Fruit fly (Drosophila melanogaster) whole organism, embryonic: ENCODE measurements around the gene CG11089.
A peak's percentile ranks its signal among the peaks of the same experiment; 100 is the strongest.

Experiments used
- Awh ChIP-seq: fragments of 200-800 bp; sonication (Bioruptor generic); IDR thresholded peaks from 2 replicates; pipeline ENCODE4, ENCODE4 v1.3.6; 2022; ENCODE audit warnings: missing biosample characterization, missing genetic modification characterization
- Bdp1 ChIP-seq: fragments of 200-800 bp; sonication (Bioruptor generic); optimal IDR thresholded peaks from 3 replicates; lab custom pipeline; 2016; ENCODE audit warnings: missing biosample characterization, missing genetic modification characterization
- CG12155 ChIP-seq: fragments of 200-800 bp; sonication (Bioruptor generic); optimal IDR thresholded peaks from 3 replicates; lab custom pipeline; 2016; ENCODE audit warnings: missing biosample characterization, missing genetic modification characterization
- CG12219 ChIP-seq: fragments of 200-800 bp; sonication (Bioruptor generic); optimal IDR thresholded peaks from 3 replicates; lab custom pipeline; 2018; ENCODE audit warnings: missing biosample characterization, mild to moderate bottlenecking, missing genetic modification characterization
- CG14014 ChIP-seq: fragments of 200-800 bp; sonication (Bioruptor generic); IDR thresholded peaks from 2 replicates; pipeline ENCODE4 v1.3.6; 2022; ENCODE audit warnings: missing biosample characterization, missing genetic modification characterization
- CG17186 ChIP-seq: fragments of 200-800 bp; sonication (Bioruptor generic); optimal IDR thresholded peaks from 3 replicates; lab custom pipeline; 2017; ENCODE audit warnings: missing biosample characterization, missing genetic modification reagents, missing genetic modification characterization
- CG17912 ChIP-seq: fragments of 200-800 bp; sonication (Bioruptor generic); optimal IDR thresholded peaks from 2 replicates; lab custom pipeline; 2018; ENCODE audit warnings: missing biosample characterization, mild to moderate bottlenecking, missing genetic modification characterization
- CG1792 ChIP-seq: fragments of 200-800 bp; sonication (Bioruptor generic); optimal IDR thresholded peaks from 2 replicates; lab custom pipeline; 2016; ENCODE audit warnings: missing biosample characterization, missing genetic modification characterization
- CG31441 ChIP-seq: fragments of 200-800 bp; sonication (Bioruptor generic); IDR thresholded peaks from 2 replicates; pipeline ENCODE4 v1.3.6; 2022; ENCODE audit warnings: missing biosample characterization, missing genetic modification characterization
- CG33557 ChIP-seq: fragments of 200-800 bp; sonication (Bioruptor generic); optimal IDR thresholded peaks from 2 replicates; lab custom pipeline; 2019; ENCODE audit warnings: missing biosample characterization, mild to moderate bottlenecking, missing genetic modification characterization, moderate library complexity
- CG4360 ChIP-seq: fragments of 200-800 bp; sonication (Bioruptor generic); IDR thresholded peaks from 2 replicates; pipeline ENCODE4 v1.3.6; 2022; ENCODE audit warnings: missing biosample characterization, missing genetic modification characterization
- CG4404 ChIP-seq: fragments of 200-800 bp; sonication (Bioruptor generic); IDR thresholded peaks from 2 replicates; pipeline ENCODE4 v1.3.6; 2022; ENCODE audit warnings: missing biosample characterization, missing genetic modification characterization
- CG4854 ChIP-seq: fragments of 200-800 bp; sonication (Bioruptor generic); optimal IDR thresholded peaks from 2 replicates; lab custom pipeline; 2016; ENCODE audit warnings: missing biosample characterization, missing genetic modification characterization, inconsistent platforms
- CG6654 ChIP-seq: fragments of 200-800 bp; sonication (Bioruptor generic); optimal IDR thresholded peaks from 2 replicates; lab custom pipeline; 2017; ENCODE audit warnings: missing biosample characterization, mild to moderate bottlenecking, missing genetic modification characterization
- CG7357 ChIP-seq: fragments of 200-800 bp; sonication (Bioruptor generic); IDR thresholded peaks from 3 replicates; pipeline ENCODE4 v1.3.6; 2022; ENCODE audit warnings: missing biosample characterization, missing genetic modification characterization
- CG7372 ChIP-seq: fragments of 200-800 bp; sonication (Bioruptor generic); IDR thresholded peaks from 2 replicates; pipeline ENCODE4 v1.3.6; 2022; ENCODE audit warnings: missing biosample characterization, missing genetic modification characterization
- CG7786 ChIP-seq: fragments of 200-800 bp; sonication (Bioruptor generic); optimal IDR thresholded peaks from 2 replicates; lab custom pipeline; 2016; ENCODE audit warnings: missing biosample characterization, missing genetic modification characterization
- CG7987 ChIP-seq: fragments of 200-800 bp; sonication (Bioruptor generic); optimal IDR thresholded peaks from 2 replicates; lab custom pipeline; 2018; ENCODE audit warnings: missing biosample characterization, mild to moderate bottlenecking, missing genetic modification characterization, moderate library complexity
- CG8089 ChIP-seq: fragments of 200-800 bp; sonication (Bioruptor generic); optimal IDR thresholded peaks from 3 replicates; lab custom pipeline; 2016; ENCODE audit warnings: missing biosample characterization, missing genetic modification characterization
- CG8290 ChIP-seq, 3 experiments: fragments of 200-800 bp; sonication (Bioruptor generic); optimal IDR thresholded peaks; 2 replicates each; lab custom pipeline; 2016 to 2019; ENCODE audit warnings: missing biosample characterization in 3 of 3, missing genetic modification characterization in 3 of 3, mild to moderate bottlenecking in 2 of 3, moderate library complexity in 1 of 3
- CG9609 ChIP-seq: fragments of 200-800 bp; sonication (Bioruptor generic); optimal IDR thresholded peaks from 3 replicates; lab custom pipeline; 2016; ENCODE audit warnings: missing biosample characterization, missing genetic modification characterization
- CG9932 ChIP-seq: fragments of 200-800 bp; sonication (Bioruptor generic); IDR thresholded peaks from 2 replicates; pipeline ENCODE4 v1.3.6; 2022; ENCODE audit warnings: missing biosample characterization, missing genetic modification characterization
- Dad ChIP-seq: fragments of 200-800 bp; sonication (Bioruptor generic); optimal IDR thresholded peaks from 3 replicates; lab custom pipeline; 2016; ENCODE audit warnings: missing biosample characterization, missing genetic modification characterization
- Doc2 ChIP-seq: fragments of 200-800 bp; sonication (Bioruptor generic); IDR thresholded peaks from 2 replicates; pipeline ENCODE4 v1.3.6; 2022; ENCODE audit warnings: missing biosample characterization, missing genetic modification characterization
- E2f2 ChIP-seq: fragments of 200-800 bp; sonication (Bioruptor generic); IDR thresholded peaks from 2 replicates; pipeline ENCODE4 v1.3.6; 2022; ENCODE audit warnings: missing biosample characterization, missing genetic modification characterization
- HHEX ChIP-seq: fragments of 200-800 bp; sonication (Bioruptor generic); optimal IDR thresholded peaks from 3 replicates; lab custom pipeline; 2017; ENCODE audit warnings: missing biosample characterization, mild to moderate bottlenecking, missing genetic modification characterization, missing genetic modification reagents
- HLH3B ChIP-seq: fragments of 200-800 bp; sonication (Bioruptor generic); IDR thresholded peaks from 2 replicates; pipeline ENCODE4 v1.3.6; 2022; ENCODE audit warnings: missing biosample characterization, missing genetic modification characterization
- Hmx ChIP-seq: fragments of 200-800 bp; sonication (Bioruptor generic); optimal IDR thresholded peaks from 2 replicates; lab custom pipeline; 2016; ENCODE audit warnings: missing biosample characterization, missing genetic modification characterization
- MESR4 ChIP-seq: fragments of 200-800 bp; sonication (Bioruptor generic); optimal IDR thresholded peaks from 2 replicates; lab custom pipeline; 2018; ENCODE audit warnings: missing biosample characterization, mild to moderate bottlenecking, missing genetic modification characterization, moderate library complexity
- NK7.1 ChIP-seq: fragments of 200-800 bp; sonication (Bioruptor generic); optimal IDR thresholded peaks from 3 replicates; lab custom pipeline; 2016; ENCODE audit warnings: missing biosample characterization, missing genetic modification characterization
- Nf-YB ChIP-seq: fragments of 200-800 bp; sonication (Bioruptor generic); optimal IDR thresholded peaks from 3 replicates; lab custom pipeline; 2019; ENCODE audit warnings: missing biosample characterization, mild to moderate bottlenecking, missing genetic modification characterization, moderate library complexity
- Rx ChIP-seq: fragments of 200-800 bp; sonication (Bioruptor generic); IDR thresholded peaks from 2 replicates; pipeline ENCODE4 v1.3.6; 2022; ENCODE audit warnings: missing biosample characterization, missing genetic modification characterization
- Sin3A ChIP-seq: fragments of >200 bp; optimal IDR thresholded peaks from 2 replicates; lab custom pipeline; 2018
- Ssrp ChIP-seq: fragments of 200-800 bp; sonication (Bioruptor generic); optimal IDR thresholded peaks from 2 replicates; lab custom pipeline; 2018; ENCODE audit warnings: missing biosample characterization, mild to moderate bottlenecking, missing genetic modification characterization, moderate library complexity
- Stat92E ChIP-seq, 3 experiments: fragments of >200 bp in 2 of 3; fragments of 200-800 bp in 1 of 3; sonication (Bioruptor generic) in 1 of 3; optimal IDR thresholded peaks; 2 replicates each; lab custom pipeline; 2017 to 2019; ENCODE audit warnings: missing biosample characterization in 3 of 3, missing genetic modification characterization in 3 of 3, mild to moderate bottlenecking in 1 of 3, moderate library complexity in 1 of 3
- ato ChIP-seq: fragments of 200-800 bp; sonication (Bioruptor generic); IDR thresholded peaks from 2 replicates; pipeline ENCODE4 v1.3.6; 2022; ENCODE audit warnings: missing biosample characterization, missing genetic modification characterization; ENCODE audit not compliant: partially characterized antibody
- bbx ChIP-seq: fragments of 200-800 bp; sonication (Bioruptor generic); IDR thresholded peaks from 2 replicates; pipeline ENCODE4 v1.3.6; 2022; ENCODE audit warnings: missing biosample characterization, missing genetic modification characterization; ENCODE audit not compliant: partially characterized antibody
- chm ChIP-seq: fragments of 200-800 bp; sonication (Bioruptor generic); IDR thresholded peaks from 2 replicates; pipeline ENCODE4 v1.3.6; 2022; ENCODE audit warnings: missing biosample characterization, missing genetic modification characterization
- croc ChIP-seq: fragments of 200-800 bp; sonication (Bioruptor generic); conservative IDR thresholded peaks from 3 replicates; pipeline ENCODE4 v1.3.6; 2022; ENCODE audit warnings: missing biosample characterization, missing genetic modification characterization
- cwo ChIP-seq: fragments of 200-800 bp; sonication (Bioruptor generic); optimal IDR thresholded peaks from 3 replicates; lab custom pipeline; 2017; ENCODE audit warnings: missing biosample characterization, missing genetic modification characterization, mild to moderate bottlenecking, moderate library complexity, missing genetic modification reagents
- eyg ChIP-seq: fragments of 200-800 bp; sonication (Bioruptor generic); optimal IDR thresholded peaks from 3 replicates; lab custom pipeline; 2016; ENCODE audit warnings: missing biosample characterization, missing genetic modification characterization
- fru ChIP-seq: fragments of >200 bp; optimal IDR thresholded peaks from 2 replicates; lab custom pipeline; 2017
- gsb-n ChIP-seq: fragments of 200-800 bp; sonication (Bioruptor generic); optimal IDR thresholded peaks from 3 replicates; lab custom pipeline; 2018; ENCODE audit warnings: missing biosample characterization, mild to moderate bottlenecking, missing genetic modification characterization
- inv ChIP-seq: fragments of 200-800 bp; sonication (Bioruptor generic); IDR thresholded peaks from 2 replicates; pipeline ENCODE4 v1.3.6; 2022; ENCODE audit warnings: missing biosample characterization, missing genetic modification characterization; ENCODE audit not compliant: partially characterized antibody
- lola ChIP-seq, 3 experiments: fragments of >200 bp in 2 of 3; fragments of 200-800 bp in 1 of 3; sonication (Bioruptor generic) in 1 of 3; optimal IDR thresholded peaks; 2 replicates each; lab custom pipeline; 2017 to 2019; ENCODE audit warnings: missing biosample characterization in 3 of 3, missing genetic modification characterization in 3 of 3, mild to moderate bottlenecking in 1 of 3, moderate library complexity in 1 of 3
- prd ChIP-seq, 3 experiments: fragments of >200 bp in 2 of 3; fragments of 200-800 bp in 1 of 3; sonication (Bioruptor generic) in 1 of 3; optimal IDR thresholded peaks in 2 of 3; IDR thresholded peaks in 1 of 3; 2 replicates in 2 of 3; 3 replicates in 1 of 3; pipeline versions ENCODE4 v1.3.6 to Lab custom; 2017 to 2022; ENCODE audit warnings: missing biosample characterization in 1 of 3, missing genetic modification characterization in 1 of 3
- sqz ChIP-seq: fragments of 200-800 bp; sonication (Bioruptor generic); optimal IDR thresholded peaks from 3 replicates; lab custom pipeline; 2018; ENCODE audit warnings: missing biosample characterization, mild to moderate bottlenecking, missing genetic modification characterization
- ttk ChIP-seq: fragments of 200-800 bp; sonication (Bioruptor generic); IDR thresholded peaks from 2 replicates; pipeline ENCODE4 v2.1.2; 2022; ENCODE audit warnings: missing biosample characterization, missing genetic modification characterization
- yki ChIP-seq: fragments of >200 bp; optimal IDR thresholded peaks from 3 replicates; lab custom pipeline; 2018

The CG11089 gene

DNA sequence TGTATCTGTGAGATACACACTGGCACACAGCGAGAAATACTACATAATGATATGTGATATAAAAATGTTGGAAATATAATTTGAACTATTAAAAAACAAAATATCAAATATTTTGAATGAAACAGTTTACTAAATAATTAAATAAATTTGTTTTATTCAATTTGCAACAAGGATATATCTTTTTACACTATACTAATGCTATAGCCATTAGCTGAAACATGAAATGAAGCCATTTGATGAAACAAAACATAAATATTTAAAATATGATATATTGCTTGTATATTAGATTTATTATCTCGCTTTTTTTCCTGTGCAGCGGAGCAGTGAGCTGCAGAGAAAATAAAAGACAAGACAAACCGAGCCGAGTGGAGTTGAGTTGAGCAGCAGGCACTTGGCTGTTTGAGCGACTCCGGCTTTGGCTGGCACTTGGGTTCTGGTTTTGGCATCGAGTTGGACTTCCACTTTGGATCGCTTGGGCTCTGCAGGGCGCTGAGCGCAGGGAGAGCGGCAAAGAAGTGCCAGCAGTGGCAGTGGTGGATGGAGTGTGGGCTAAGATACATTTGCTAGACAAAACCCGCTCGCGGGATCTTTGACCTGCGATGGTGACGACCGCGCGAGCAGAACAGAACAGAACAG, 16.6 kb downstream of the CG11089 start (continued):
- TF ChIP-seq CG4854 (GFP tag; lab: Kevin White, UChicago) (no peak), Ssrp (tag; lab: Kevin White, UChicago) (peak; percentile 78), CG14014 (GFP tag; lab: Robert Waterston, UW) (peak; percentile 20; the same call in 1 of the 2 replicates), CG17912 (no peak), CG6654 (GFP tag; lab: Kevin White, UChicago) (peak; percentile 27), chm (GFP tag; lab: Robert Waterston, UW) (peak; percentile 55; the same call in 1 of the 2 replicates), croc (GFP tag; lab: Robert Waterston, UW) (peak; percentile 74), MESR4 (GFP tag; lab: Kevin White, UChicago) (no peak), HLH3B (GFP tag; lab: Robert Waterston, UW) (peak; percentile 71), lola (GFP tag; optimal IDR thresholded peaks at IDR 0.05; lab: Kevin White, UChicago) (peak in 1 of 3 experiments; percentile 92), Sin3A (lab: Kevin White, UChicago) (no peak), inv (no peak), CG7786 (no peak), HHEX (GFP tag; lab: Kevin White, UChicago) (peak; percentile 73), CG9932 (GFP tag; lab: Robert Waterston, UW) (peak; percentile 49; the same call in 1 of the 2 replicates), CG12219 (GFP tag; lab: Kevin White, UChicago) (peak; percentile 8), CG33557 (GFP tag; lab: Kevin White, UChicago) (peak; percentile 89), ttk (GFP tag; lab: Robert Waterston, UW) (peak; percentile 55), CG1792 (GFP tag; lab: Kevin White, UChicago) (no peak), CG7372 (GFP tag; lab: Robert Waterston, UW) (no peak), Stat92E (GFP tag; optimal IDR thresholded peaks at IDR 0.05; lab: Kevin White, UChicago) (peak in 1 of 3 experiments; percentile 38), Bdp1 (no peak), CG8089 (GFP tag; lab: Kevin White, UChicago) (no peak), Doc2 (GFP tag; lab: Robert Waterston, UW) (no peak), CG4360 (GFP tag; lab: Robert Waterston, UW) (no peak), gsb-n (tag; lab: Kevin White, UChicago) (peak; percentile 86), CG4404 (GFP tag; lab: Robert Waterston, UW) (peak; percentile 71), Dad (no peak), CG7357 (peak; percentile 56; the same call in 2 of the 3 replicates), eyg (no peak), bbx (GFP tag; lab: Robert Waterston, UW) (no peak), CG7987 (peak; percentile 36), Hmx (GFP tag; lab: Kevin White, UChicago) (no peak), fru (no peak), CG8290 (GFP tag; optimal IDR thresholded peaks at IDR 0.05; lab: Kevin White, UChicago) (peak; percentile 62), CG8290 (tag; optimal IDR thresholded peaks at IDR 0.05; lab: Kevin White, UChicago) (no peak), ato (GFP tag; lab: Robert Waterston, UW) (0 out of 2 replicates have a peak, but pooled peaks have one; percentile 13), prd (optimal IDR thresholded peaks at IDR 0.05; lab: Kevin White, UChicago) (no peak), prd (GFP tag; IDR thresholded peaks at IDR 0.05; lab: Robert Waterston, UW) (peak; percentile 85), CG31441 (peak; percentile 97), Rx (no peak), CG12155 (GFP tag; lab: Kevin White, UChicago) (peak; percentile 53), cwo (GFP tag; lab: Kevin White, UChicago) (peak; percentile 73), yki (lab: Kevin White, UChicago) (no peak), NK7.1 (GFP tag; lab: Kevin White, UChicago) (no peak), Nf-YB (GFP tag; lab: Kevin White, UChicago) (peak; percentile 71), CG17186 (no peak), sqz (GFP tag; lab: Kevin White, UChicago) (peak; percentile 80), E2f2 (GFP tag; lab: Robert Waterston, UW) (peak; percentile 45; the same call in 1 of the 2 replicates), Awh (GFP tag; lab: Robert Waterston, UW) (peak; percentile 36; the same call in 1 of the 2 replicates), CG9609 (GFP tag; lab: Kevin White, UChicago) (no peak)
